Fruit fly (Drosophila melanogaster) whole organism, embryonic: ENCODE data around the gene CG15880.

Experiments used
- CG11504 ChIP-seq: fragments of 200-800 bp; sonication (Bioruptor generic); optimal IDR thresholded peaks from 3 replicates; lab custom pipeline; 2019; ENCODE audit warnings: missing biosample characterization, mild to moderate bottlenecking, missing genetic modification characterization, moderate library complexity
- CG11696 ChIP-seq: fragments of 200-800 bp; sonication (Bioruptor generic); IDR thresholded peaks from 2 replicates; pipeline ENCODE4 v1.3.6; 2022; ENCODE audit warnings: missing biosample characterization, missing genetic modification characterization
- CG12769 ChIP-seq: fragments of 200-800 bp; sonication (Bioruptor generic); optimal IDR thresholded peaks from 2 replicates; lab custom pipeline; 2019; ENCODE audit warnings: missing biosample characterization, mild to moderate bottlenecking, missing genetic modification characterization, moderate library complexity
- CG13424 ChIP-seq: fragments of 200-800 bp; sonication (Bioruptor generic); optimal IDR thresholded peaks from 2 replicates; lab custom pipeline; 2019; ENCODE audit warnings: missing biosample characterization, mild to moderate bottlenecking, missing genetic modification characterization, moderate library complexity
- CG13775 ChIP-seq: fragments of 200-800 bp; sonication (Bioruptor generic); optimal IDR thresholded peaks from 3 replicates; lab custom pipeline; 2017; ENCODE audit warnings: missing biosample characterization, mild to moderate bottlenecking, missing genetic modification characterization
- CG15269 ChIP-seq: fragments of 200-800 bp; sonication (Bioruptor generic); optimal IDR thresholded peaks from 2 replicates; lab custom pipeline; 2018; ENCODE audit warnings: missing biosample characterization, mild to moderate bottlenecking, missing genetic modification characterization, moderate library complexity
- CG15514 ChIP-seq: fragments of 200-800 bp; sonication (Bioruptor generic); optimal IDR thresholded peaks from 3 replicates; lab custom pipeline; 2017; ENCODE audit warnings: missing biosample characterization, missing genetic modification characterization, mild to moderate bottlenecking, moderate library complexity, missing genetic modification reagents
- CG17612 ChIP-seq: fragments of 200-800 bp; sonication (Bioruptor generic); IDR thresholded peaks from 2 replicates; pipeline ENCODE4 v1.3.6; 2022; ENCODE audit warnings: missing biosample characterization, missing genetic modification characterization
- CG18262 ChIP-seq: fragments of 200-800 bp; optimal IDR thresholded peaks from 3 replicates; lab custom pipeline; 2019; ENCODE audit warnings: missing biosample characterization, mild to moderate bottlenecking, missing genetic modification characterization, moderate library complexity
- CG18476 ChIP-seq: fragments of 200-800 bp; sonication (Bioruptor generic); optimal IDR thresholded peaks from 2 replicates; lab custom pipeline; 2016; ENCODE audit warnings: missing biosample characterization, mild to moderate bottlenecking, missing genetic modification characterization
- CG2712 ChIP-seq: fragments of 200-800 bp; optimal IDR thresholded peaks from 3 replicates; lab custom pipeline; 2019; ENCODE audit warnings: missing biosample characterization, mild to moderate bottlenecking, missing genetic modification characterization, moderate library complexity
- CG30020 ChIP-seq: fragments of 200-800 bp; optimal IDR thresholded peaks from 2 replicates; lab custom pipeline; 2019; ENCODE audit warnings: missing biosample characterization, mild to moderate bottlenecking, missing genetic modification characterization, moderate library complexity
- CG30403 ChIP-seq: fragments of 200-800 bp; sonication (Bioruptor generic); optimal IDR thresholded peaks from 3 replicates; lab custom pipeline; 2016; ENCODE audit warnings: missing biosample characterization, missing genetic modification characterization
- CG31441 ChIP-seq: fragments of 200-800 bp; sonication (Bioruptor generic); IDR thresholded peaks from 2 replicates; pipeline ENCODE4 v1.3.6; 2022; ENCODE audit warnings: missing biosample characterization, missing genetic modification characterization
- CG32767 ChIP-seq: fragments of 200-800 bp; sonication (Bioruptor generic); IDR thresholded peaks from 2 replicates; pipeline ENCODE4 v1.3.6; 2022; ENCODE audit warnings: missing biosample characterization, missing genetic modification characterization
- CG4360 ChIP-seq: fragments of 200-800 bp; sonication (Bioruptor generic); IDR thresholded peaks from 2 replicates; pipeline ENCODE4 v1.3.6; 2022; ENCODE audit warnings: missing biosample characterization, missing genetic modification characterization
- CG43689 ChIP-seq: fragments of 200-800 bp; sonication (Bioruptor generic); IDR thresholded peaks from 2 replicates; pipeline ENCODE4 v1.3.6; 2022; ENCODE audit warnings: missing biosample characterization, missing genetic modification characterization
- CG7556 ChIP-seq: fragments of 200-800 bp; sonication (Bioruptor generic); optimal IDR thresholded peaks from 2 replicates; lab custom pipeline; 2017; ENCODE audit warnings: missing biosample characterization, mild to moderate bottlenecking, missing genetic modification characterization
- CG7963 ChIP-seq: fragments of 200-800 bp; sonication (Bioruptor generic); IDR thresholded peaks from 3 replicates; pipeline ENCODE4 v1.3.6; 2022; ENCODE audit warnings: missing biosample characterization, missing genetic modification characterization; ENCODE audit not compliant: partially characterized antibody
- CG8089 ChIP-seq: fragments of 200-800 bp; sonication (Bioruptor generic); optimal IDR thresholded peaks from 3 replicates; lab custom pipeline; 2016; ENCODE audit warnings: missing biosample characterization, missing genetic modification characterization
- CHES-1-like ChIP-seq: fragments of 200-800 bp; sonication (Bioruptor generic); optimal IDR thresholded peaks from 2 replicates; lab custom pipeline; 2016; ENCODE audit warnings: missing biosample characterization, missing genetic modification characterization
- CoRest ChIP-seq: fragments of 200-800 bp; sonication (Bioruptor generic); optimal IDR thresholded peaks from 3 replicates; lab custom pipeline; 2018; ENCODE audit warnings: missing biosample characterization, mild to moderate bottlenecking, missing genetic modification characterization, moderate library complexity
- Drgx ChIP-seq: fragments of 200-800 bp; sonication (Bioruptor generic); IDR thresholded peaks from 2 replicates; pipeline ENCODE4 v1.3.6; 2022; ENCODE audit warnings: missing biosample characterization, missing genetic modification characterization
- Ets97D ChIP-seq: fragments of 200-800 bp; sonication (Bioruptor generic); optimal IDR thresholded peaks from 3 replicates; lab custom pipeline; 2016; ENCODE audit warnings: missing biosample characterization, missing genetic modification characterization
- Hr51 ChIP-seq, 2 experiments: fragments of 200-800 bp; sonication (Bioruptor generic); optimal IDR thresholded peaks; 2 replicates in 1 of 2; 3 replicates in 1 of 2; lab custom pipeline; 2016 to 2018; ENCODE audit warnings: missing biosample characterization in 2 of 2, missing genetic modification characterization in 2 of 2, mild to moderate bottlenecking in 1 of 2, moderate library complexity in 1 of 2
- Max ChIP-seq: fragments of 200-800 bp; sonication (Bioruptor generic); optimal IDR thresholded peaks from 2 replicates; lab custom pipeline; 2016; ENCODE audit warnings: missing biosample characterization, mild to moderate bottlenecking, missing genetic modification characterization
- NC2α ChIP-seq: fragments of 200-800 bp; sonication (Bioruptor generic); optimal IDR thresholded peaks from 2 replicates; lab custom pipeline; 2016; ENCODE audit warnings: missing biosample characterization, missing genetic modification characterization
- Neu2 ChIP-seq: fragments of 200-800 bp; sonication (Bioruptor generic); optimal IDR thresholded peaks from 3 replicates; lab custom pipeline; 2016; ENCODE audit warnings: missing biosample characterization, missing genetic modification characterization, borderline replicate concordance
- Nf-YB ChIP-seq: fragments of 200-800 bp; sonication (Bioruptor generic); optimal IDR thresholded peaks from 3 replicates; lab custom pipeline; 2019; ENCODE audit warnings: missing biosample characterization, mild to moderate bottlenecking, missing genetic modification characterization, moderate library complexity
- NfI ChIP-seq: fragments of 200-800 bp; sonication (Bioruptor generic); optimal IDR thresholded peaks from 3 replicates; lab custom pipeline; 2018; ENCODE audit warnings: missing biosample characterization, mild to moderate bottlenecking, missing genetic modification characterization, moderate library complexity
- PHDP ChIP-seq: fragments of 200-800 bp; sonication (Bioruptor generic); optimal IDR thresholded peaks from 3 replicates; lab custom pipeline; 2018; ENCODE audit warnings: missing biosample characterization, mild to moderate bottlenecking, missing genetic modification characterization, moderate library complexity
- Pdp1 ChIP-seq, 2 experiments: fragments of 200-800 bp; sonication (Bioruptor generic); optimal IDR thresholded peaks; 3 replicates each; lab custom pipeline; 2016; ENCODE audit warnings: missing biosample characterization in 2 of 2, missing genetic modification characterization in 2 of 2, mild to moderate bottlenecking in 1 of 2, moderate library complexity in 1 of 2
- Sox102F ChIP-seq: fragments of 200-800 bp; sonication (Bioruptor generic); optimal IDR thresholded peaks from 2 replicates; lab custom pipeline; 2018; ENCODE audit warnings: missing biosample characterization, mild to moderate bottlenecking, missing genetic modification characterization, moderate library complexity
- Usf ChIP-seq: fragments of 200-800 bp; sonication (Bioruptor generic); optimal IDR thresholded peaks from 2 replicates; lab custom pipeline; 2017; ENCODE audit warnings: missing genotype, missing biosample characterization, missing genetic modification characterization
- ato ChIP-seq: fragments of 200-800 bp; sonication (Bioruptor generic); IDR thresholded peaks from 2 replicates; pipeline ENCODE4 v1.3.6; 2022; ENCODE audit warnings: missing biosample characterization, missing genetic modification characterization; ENCODE audit not compliant: partially characterized antibody
- bsh ChIP-seq, 2 experiments: fragments of 200-800 bp; sonication (Bioruptor generic); optimal IDR thresholded peaks; 2 replicates each; lab custom pipeline; 2017 to 2018; ENCODE audit warnings: mild to moderate bottlenecking in 2 of 2, missing biosample characterization in 2 of 2, missing genetic modification characterization in 2 of 2, moderate library complexity in 1 of 2
- chinmo ChIP-seq: fragments of 200-800 bp; sonication (Bioruptor generic); IDR thresholded peaks from 4 replicates; pipeline ENCODE4 v1.3.6; 2022; ENCODE audit warnings: missing biosample characterization, missing genetic modification characterization; ENCODE audit not compliant: partially characterized antibody
- chm ChIP-seq: fragments of 200-800 bp; sonication (Bioruptor generic); IDR thresholded peaks from 2 replicates; pipeline ENCODE4 v1.3.6; 2022; ENCODE audit warnings: missing biosample characterization, missing genetic modification characterization
- hkb ChIP-seq, 2 experiments: fragments of 200-800 bp in 1 of 2; fragments of >200 bp in 1 of 2; sonication (Bioruptor generic) in 1 of 2; IDR thresholded peaks in 1 of 2; optimal IDR thresholded peaks in 1 of 2; 2 replicates each; pipeline versions ENCODE4 v1.3.6 to Lab custom; 2017 to 2022; ENCODE audit warnings: missing biosample characterization in 1 of 2, missing genetic modification characterization in 1 of 2
- ind ChIP-seq: fragments of 200-800 bp; sonication (Bioruptor generic); optimal IDR thresholded peaks from 3 replicates; lab custom pipeline; 2016; ENCODE audit warnings: missing biosample characterization, missing genetic modification characterization
- lbe ChIP-seq: fragments of 200-800 bp; sonication (Bioruptor generic); optimal IDR thresholded peaks from 2 replicates; lab custom pipeline; 2016; ENCODE audit warnings: missing biosample characterization, mild to moderate bottlenecking, missing genetic modification characterization
- nau ChIP-seq: fragments of 200-800 bp; sonication (Bioruptor generic); optimal IDR thresholded peaks from 3 replicates; lab custom pipeline; 2017; ENCODE audit warnings: missing biosample characterization, mild to moderate bottlenecking, missing genetic modification characterization, missing genetic modification reagents
- odd ChIP-seq: fragments of 200-800 bp; sonication (Bioruptor generic); optimal IDR thresholded peaks from 2 replicates; lab custom pipeline; 2017; ENCODE audit warnings: missing biosample characterization, mild to moderate bottlenecking, missing genetic modification characterization
- p53 ChIP-seq: fragments of 200-800 bp; sonication (Bioruptor generic); optimal IDR thresholded peaks from 2 replicates; lab custom pipeline; 2016; ENCODE audit warnings: missing biosample characterization, missing genetic modification characterization
- prd ChIP-seq, 3 experiments: fragments of >200 bp in 2 of 3; fragments of 200-800 bp in 1 of 3; sonication (Bioruptor generic) in 1 of 3; optimal IDR thresholded peaks in 2 of 3; IDR thresholded peaks in 1 of 3; 2 replicates in 2 of 3; 3 replicates in 1 of 3; pipeline versions ENCODE4 v1.3.6 to Lab custom; 2017 to 2022; ENCODE audit warnings: missing biosample characterization in 1 of 3, missing genetic modification characterization in 1 of 3
- sob ChIP-seq: fragments of 200-800 bp; sonication (Bioruptor generic); IDR thresholded peaks from 2 replicates; pipeline ENCODE4 v1.3.6; 2022; ENCODE audit warnings: missing biosample characterization, missing genetic modification characterization
- ttk ChIP-seq: fragments of 200-800 bp; sonication (Bioruptor generic); IDR thresholded peaks from 2 replicates; pipeline ENCODE4 v2.1.2; 2022; ENCODE audit warnings: missing biosample characterization, missing genetic modification characterization

Gene CG15880

dm6 chr2L:847189-847987 is 29.6 kb upstream of the CG15880 start:
- TF ChIP-seq CG13775 (GFP tag; lab: Kevin White, UChicago) (no peak), CG11504 (tag; lab: Kevin White, UChicago) (peak; percentile 55), odd (GFP tag; lab: Kevin White, UChicago) (no peak), ato (no peak), prd (optimal IDR thresholded peaks at IDR 0.05; lab: Kevin White, UChicago) (no peak), prd (GFP tag; IDR thresholded peaks at IDR 0.05; lab: Robert Waterston, UW) (no peak), CG11696 (GFP tag; lab: Robert Waterston, UW) (peak; percentile 62; the same call in 1 of the 2 replicates), CG15269 (tag; lab: Kevin White, UChicago) (peak; percentile 14), NfI (GFP tag; lab: Kevin White, UChicago) (no peak), CG2712 (tag; lab: Kevin White, UChicago) (peak; percentile 26), Ets97D (GFP tag; lab: Kevin White, UChicago) (no peak), NC2α (GFP tag; lab: Kevin White, UChicago) (no peak), ind (peak; percentile 8), CG7556 (GFP tag; lab: Kevin White, UChicago) (peak; percentile 37), nau (no peak), Hr51 (GFP tag; optimal IDR thresholded peaks at IDR 0.05; lab: Kevin White, UChicago) (peak in 1 of 2 experiments; percentile 47), ttk (no peak), CG18476 (GFP tag; lab: Kevin White, UChicago) (no peak), CG7963 (no peak), CG15514 (no peak), CG18262 (tag; lab: Kevin White, UChicago) (peak; percentile 55), CG32767 (GFP tag; lab: Robert Waterston, UW) (no peak), Max (GFP tag; lab: Kevin White, UChicago) (no peak), sob (GFP tag; lab: Robert Waterston, UW) (no peak), CG12769 (tag; lab: Kevin White, UChicago) (no peak), CoRest (tag; lab: Kevin White, UChicago) (peak; percentile 13), CG31441 (GFP tag; lab: Robert Waterston, UW) (peak; percentile 42; the same call in 1 of the 2 replicates), Neu2 (GFP tag; lab: Kevin White, UChicago) (no peak), CG30020 (tag; lab: Kevin White, UChicago) (no peak), Nf-YB (peak; percentile 4), CG43689 (GFP tag; lab: Robert Waterston, UW) (no peak), p53 (no peak), chm (no peak), PHDP (tag; lab: Kevin White, UChicago) (no peak), bsh (GFP tag; optimal IDR thresholded peaks at IDR 0.05; lab: Kevin White, UChicago) (peak in 1 of 2 experiments; percentile 9), chinmo (GFP tag; lab: Robert Waterston, UW) (0 out of 4 replicates have a peak, but pooled peaks have one; percentile 10), Usf (no peak), CG17612 (GFP tag; lab: Robert Waterston, UW) (no peak), hkb (optimal IDR thresholded peaks at IDR 0.05; lab: Kevin White, UChicago) (no peak), hkb (GFP tag; IDR thresholded peaks at IDR 0.05; lab: Robert Waterston, UW) (no peak), Drgx (0 out of 2 replicates have a peak, but pooled peaks have one; percentile 24), Sox102F (peak; percentile 7), Pdp1 (GFP tag; optimal IDR thresholded peaks at IDR 0.05; lab: Kevin White, UChicago) (peak in 1 of 2 experiments; percentile 15), CG4360 (GFP tag; lab: Robert Waterston, UW) (no peak), lbe (peak; percentile 15), CG30403 (peak; percentile 35), CG8089 (no peak), CHES-1-like (no peak), CG13424 (peak; percentile 4)
